Fruit fly (Drosophila melanogaster): Measurements from ENCODE around the gene CG10098.

The CG10098 gene

DNA sequence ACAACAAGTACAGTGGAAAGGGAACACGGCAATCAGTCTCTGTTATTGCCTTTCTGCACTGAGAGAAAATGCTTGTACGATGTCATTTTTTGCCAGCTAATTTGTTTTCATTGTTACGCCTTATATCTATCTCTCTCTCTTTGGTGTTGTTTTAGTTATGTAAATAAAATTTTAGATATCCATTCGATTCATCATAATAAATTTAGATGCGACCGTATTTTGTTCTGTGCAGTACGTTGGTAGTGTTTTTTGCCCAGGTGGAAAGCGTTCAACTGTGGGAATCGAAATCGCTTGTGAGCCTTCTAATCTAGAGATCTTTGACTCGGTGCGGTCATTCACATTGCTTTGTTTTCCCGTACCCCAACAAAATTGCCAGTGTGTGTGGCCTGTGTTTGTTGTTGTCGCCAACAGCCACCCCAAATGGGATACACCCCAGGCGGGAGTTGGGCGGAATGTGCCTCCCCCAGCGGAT lies 48.6 kb upstream of the CG10098 start (continued):
- TF ChIP-seq CG18262 (tag; optimal IDR thresholded peaks at IDR 0.05) (peak; percentile 89), CrebB (tag; optimal IDR thresholded peaks at IDR 0.05) (peak; percentile 77), Trl (optimal IDR thresholded peaks at IDR 0.05) (peak in 1 of 2 experiments; percentile 4), Trl (GFP tag; optimal IDR thresholded peaks at IDR 0.05) (peak; percentile 88), bowl (GFP tag; IDR thresholded peaks at IDR 0.05) (no peak), Ptx1 (GFP tag; IDR thresholded peaks at IDR 0.05) (no peak), H15 (GFP tag; IDR thresholded peaks at IDR 0.05) (no peak), CG12155 (GFP tag; optimal IDR thresholded peaks at IDR 0.05) (peak; percentile 83), Ets97D (GFP tag; optimal IDR thresholded peaks at IDR 0.05) (peak; percentile 71), Hand (GFP tag; optimal IDR thresholded peaks at IDR 0.05) (peak; percentile 78), CG15073 (GFP tag; optimal IDR thresholded peaks at IDR 0.05) (peak; percentile 34), CG6272 (GFP tag; IDR thresholded peaks at IDR 0.05) (peak; percentile 73), NC2β (GFP tag; optimal IDR thresholded peaks at IDR 0.05) (peak; percentile 86), repo (GFP tag; optimal IDR thresholded peaks at IDR 0.05) (peak; percentile 83), CG3407 (GFP tag; optimal IDR thresholded peaks at IDR 0.05) (peak; percentile 73), HLH3B (GFP tag; IDR thresholded peaks at IDR 0.05) (no peak), run (tag; optimal IDR thresholded peaks at IDR 0.05) (peak; percentile 70), hb (GFP tag; IDR thresholded peaks at IDR 0.05; ENCODE audit: partially characterized antibody) (no peak), pan (optimal IDR thresholded peaks at IDR 0.05) (no peak), pan (GFP tag; optimal IDR thresholded peaks at IDR 0.05 in 1 of 2, IDR thresholded peaks at IDR 0.05 in 1 of 2) (no peak), z (GFP tag; IDR thresholded peaks at IDR 0.05) (no peak), CG13296 (GFP tag; optimal IDR thresholded peaks at IDR 0.05) (peak; percentile 88), Xbp1 (GFP tag; optimal IDR thresholded peaks at IDR 0.05) (peak; percentile 92), CG2116 (GFP tag; optimal IDR thresholded peaks at IDR 0.05) (peak; percentile 64), dmrt11E (tag; optimal IDR thresholded peaks at IDR 0.05) (peak; percentile 82), eyg (GFP tag; optimal IDR thresholded peaks at IDR 0.05) (peak; percentile 75), CG32767 (GFP tag; IDR thresholded peaks at IDR 0.05) (no peak), CG17612 (GFP tag; IDR thresholded peaks at IDR 0.05) (no peak), Dip3 (GFP tag; optimal IDR thresholded peaks at IDR 0.05) (peak; percentile 86), bcd (GFP tag; optimal IDR thresholded peaks at IDR 0.05) (peak; percentile 87), nom (GFP tag; optimal IDR thresholded peaks at IDR 0.05) (peak; percentile 83), tap (tag; optimal IDR thresholded peaks at IDR 0.05) (peak; percentile 90), chinmo (GFP tag; IDR thresholded peaks at IDR 0.05; ENCODE audit: partially characterized antibody) (no peak), CkIIα-i1 (GFP tag; IDR thresholded peaks at IDR 0.05) (no peak), tx (GFP tag; optimal IDR thresholded peaks at IDR 0.05) (peak; percentile 89), CG17802 (tag; optimal IDR thresholded peaks at IDR 0.05) (peak; percentile 62), dysf (GFP tag; IDR thresholded peaks at IDR 0.05) (no peak), CG6654 (GFP tag; optimal IDR thresholded peaks at IDR 0.05) (peak; percentile 73), CG10543 (GFP tag; optimal IDR thresholded peaks at IDR 0.05) (peak; percentile 80), Fer2 (tag; optimal IDR thresholded peaks at IDR 0.05) (peak; percentile 64), CG5953 (GFP tag; IDR thresholded peaks at IDR 0.05) (no peak), CG31388 (GFP tag; optimal IDR thresholded peaks at IDR 0.05) (peak; percentile 70), CG6689 (GFP tag; IDR thresholded peaks at IDR 0.05) (no peak), ap (GFP tag; IDR thresholded peaks at IDR 0.05) (no peak), CG15011 (GFP tag; optimal IDR thresholded peaks at IDR 0.05) (peak; percentile 86), CHES-1-like (GFP tag; optimal IDR thresholded peaks at IDR 0.05) (peak; percentile 89), CG10147 (GFP tag; optimal IDR thresholded peaks at IDR 0.05) (peak; percentile 92), CG2129 (GFP tag; IDR thresholded peaks at IDR 0.05; ENCODE audit: partially characterized antibody) (no peak), CG1024 (GFP tag; IDR thresholded peaks at IDR 0.05) (no peak), mirr (GFP tag; optimal IDR thresholded peaks at IDR 0.05) (peak; percentile 33), rib (GFP tag; IDR thresholded peaks at IDR 0.05) (no peak), nerfin-1 (tag; optimal IDR thresholded peaks at IDR 0.05) (peak; percentile 83)
